Fruit fly (Drosophila melanogaster) whole organism, embryonic: ENCODE data around the gene Smu1.

Source experiments
- CG12071 ChIP-seq: fragments of 200-800 bp; sonication (Bioruptor generic); optimal IDR thresholded peaks from 3 replicates; lab custom pipeline; 2018; ENCODE audit warnings: missing biosample characterization, mild to moderate bottlenecking, missing genetic modification characterization
- CG12659 ChIP-seq: fragments of 200-800 bp; sonication (Bioruptor generic); optimal IDR thresholded peaks from 3 replicates; lab custom pipeline; 2017; ENCODE audit warnings: mild to moderate bottlenecking, missing biosample characterization, missing genetic modification reagents, missing genetic modification characterization
- CG13775 ChIP-seq: fragments of 200-800 bp; sonication (Bioruptor generic); optimal IDR thresholded peaks from 3 replicates; lab custom pipeline; 2017; ENCODE audit warnings: missing biosample characterization, mild to moderate bottlenecking, missing genetic modification characterization
- CG14014 ChIP-seq: fragments of 200-800 bp; sonication (Bioruptor generic); IDR thresholded peaks from 2 replicates; pipeline ENCODE4 v1.3.6; 2022; ENCODE audit warnings: missing biosample characterization, missing genetic modification characterization
- CG15073 ChIP-seq: fragments of 200-800 bp; sonication (Bioruptor generic); optimal IDR thresholded peaks from 2 replicates; lab custom pipeline; 2016; ENCODE audit warnings: missing biosample characterization, missing genetic modification characterization
- CG15601 ChIP-seq: fragments of 200-800 bp; sonication (Bioruptor generic); optimal IDR thresholded peaks from 3 replicates; lab custom pipeline; 2019; ENCODE audit warnings: missing biosample characterization, mild to moderate bottlenecking, missing genetic modification characterization, moderate library complexity
- CG15696 ChIP-seq: fragments of 200-800 bp; sonication (Bioruptor generic); optimal IDR thresholded peaks from 2 replicates; lab custom pipeline; 2019; ENCODE audit warnings: missing biosample characterization, mild to moderate bottlenecking, missing genetic modification characterization, moderate library complexity
- CG17385 ChIP-seq: fragments of 200-800 bp; sonication (Bioruptor generic); optimal IDR thresholded peaks from 3 replicates; lab custom pipeline; 2018; ENCODE audit warnings: missing biosample characterization, mild to moderate bottlenecking, missing genetic modification characterization
- CG17829 ChIP-seq: fragments of 200-800 bp; optimal IDR thresholded peaks from 2 replicates; lab custom pipeline; 2019; ENCODE audit warnings: missing biosample characterization, mild to moderate bottlenecking, missing genetic modification characterization, moderate library complexity
- CG1832 ChIP-seq: fragments of 200-800 bp; sonication (Bioruptor generic); optimal IDR thresholded peaks from 2 replicates; lab custom pipeline; 2017; ENCODE audit warnings: missing biosample characterization, mild to moderate bottlenecking, missing genetic modification characterization, inconsistent platforms
- CG2116 ChIP-seq: fragments of 200-800 bp; sonication (Bioruptor generic); optimal IDR thresholded peaks from 3 replicates; lab custom pipeline; 2018; ENCODE audit warnings: missing biosample characterization, mild to moderate bottlenecking, missing genetic modification characterization
- CG31441 ChIP-seq: fragments of 200-800 bp; sonication (Bioruptor generic); IDR thresholded peaks from 2 replicates; pipeline ENCODE4 v1.3.6; 2022; ENCODE audit warnings: missing biosample characterization, missing genetic modification characterization
- CG5953 ChIP-seq: fragments of 200-800 bp; sonication (Bioruptor generic); IDR thresholded peaks from 2 replicates; pipeline ENCODE4 v1.3.6; 2022; ENCODE audit warnings: missing biosample characterization, missing genetic modification characterization
- CG6654 ChIP-seq: fragments of 200-800 bp; sonication (Bioruptor generic); optimal IDR thresholded peaks from 2 replicates; lab custom pipeline; 2017; ENCODE audit warnings: missing biosample characterization, mild to moderate bottlenecking, missing genetic modification characterization
- CG6683 ChIP-seq: fragments of 200-800 bp; sonication (Bioruptor generic); optimal IDR thresholded peaks from 2 replicates; lab custom pipeline; 2017; ENCODE audit warnings: missing biosample characterization, mild to moderate bottlenecking, missing genetic modification characterization, missing genetic modification reagents
- CG7372 ChIP-seq: fragments of 200-800 bp; sonication (Bioruptor generic); IDR thresholded peaks from 2 replicates; pipeline ENCODE4 v1.3.6; 2022; ENCODE audit warnings: missing biosample characterization, missing genetic modification characterization
- HLHmδ ChIP-seq: fragments of 200-800 bp; sonication (Bioruptor generic); optimal IDR thresholded peaks from 2 replicates; lab custom pipeline; 2018; ENCODE audit warnings: missing biosample characterization, mild to moderate bottlenecking, missing genetic modification characterization, moderate library complexity
- Hr3 ChIP-seq: fragments of 200-800 bp; sonication (Bioruptor generic); optimal IDR thresholded peaks from 3 replicates; lab custom pipeline; 2016; ENCODE audit warnings: missing biosample characterization, missing genetic modification characterization
- Lpt ChIP-seq: fragments of >200 bp; optimal IDR thresholded peaks from 2 replicates; lab custom pipeline; 2018; ENCODE audit warnings: missing biosample characterization, missing genetic modification characterization
- Mad ChIP-seq: fragments of 200-800 bp; sonication (Bioruptor generic); optimal IDR thresholded peaks from 2 replicates; lab custom pipeline; 2016; ENCODE audit warnings: missing biosample characterization, missing genetic modification characterization
- Myb ChIP-seq: fragments of 200-800 bp; sonication (Bioruptor generic); optimal IDR thresholded peaks from 2 replicates; lab custom pipeline; 2016; ENCODE audit warnings: missing biosample characterization, missing genetic modification characterization
- Nf-YC ChIP-seq: fragments of 200-800 bp; optimal IDR thresholded peaks from 3 replicates; lab custom pipeline; 2019; ENCODE audit warnings: missing biosample characterization, mild to moderate bottlenecking, missing genetic modification characterization, moderate library complexity
- Oli ChIP-seq: fragments of 200-800 bp; sonication (Bioruptor generic); optimal IDR thresholded peaks from 2 replicates; lab custom pipeline; 2018; ENCODE audit warnings: missing biosample characterization, mild to moderate bottlenecking, missing genetic modification characterization, moderate library complexity
- TFAM ChIP-seq: fragments of 200-800 bp; sonication (Bioruptor generic); optimal IDR thresholded peaks from 2 replicates; lab custom pipeline; 2017; ENCODE audit warnings: missing biosample characterization, missing genetic modification characterization, inconsistent platforms
- Usf ChIP-seq: fragments of 200-800 bp; sonication (Bioruptor generic); optimal IDR thresholded peaks from 2 replicates; lab custom pipeline; 2017; ENCODE audit warnings: missing genotype, missing biosample characterization, missing genetic modification characterization
- al ChIP-seq: fragments of 200-800 bp; sonication (Bioruptor generic); IDR thresholded peaks from 2 replicates; pipeline ENCODE4 v1.3.6; 2022; ENCODE audit warnings: missing biosample characterization, missing genetic modification characterization
- aop ChIP-seq: fragments of 200-800 bp; sonication (Bioruptor generic); IDR thresholded peaks from 2 replicates; pipeline ENCODE4 v1.3.6; 2022; ENCODE audit warnings: missing biosample characterization, missing genetic modification characterization
- bbx ChIP-seq: fragments of 200-800 bp; sonication (Bioruptor generic); IDR thresholded peaks from 2 replicates; pipeline ENCODE4 v1.3.6; 2022; ENCODE audit warnings: missing biosample characterization, missing genetic modification characterization; ENCODE audit not compliant: partially characterized antibody
- cad ChIP-seq: fragments of >200 bp; optimal IDR thresholded peaks from 2 replicates; lab custom pipeline; 2017; ENCODE audit warnings: missing biosample characterization, missing genetic modification characterization
- cg ChIP-seq: fragments of 200-800 bp; sonication (Bioruptor generic); optimal IDR thresholded peaks from 3 replicates; lab custom pipeline; 2019; ENCODE audit warnings: missing biosample characterization, mild to moderate bottlenecking, missing genetic modification characterization, moderate library complexity
- chm ChIP-seq: fragments of 200-800 bp; sonication (Bioruptor generic); IDR thresholded peaks from 2 replicates; pipeline ENCODE4 v1.3.6; 2022; ENCODE audit warnings: missing biosample characterization, missing genetic modification characterization
- ci ChIP-seq: fragments of 200-800 bp; sonication (Bioruptor generic); IDR thresholded peaks from 3 replicates; pipeline ENCODE4 v1.3.6; 2022; ENCODE audit warnings: missing biosample characterization, missing genetic modification characterization
- crol ChIP-seq: fragments of 200-800 bp; sonication (Bioruptor generic); IDR thresholded peaks from 2 replicates; pipeline ENCODE4 v1.3.6; 2022; ENCODE audit warnings: missing biosample characterization, missing genetic modification characterization
- emc ChIP-seq: fragments of 200-800 bp; sonication (Bioruptor generic); optimal IDR thresholded peaks from 2 replicates; lab custom pipeline; 2016; ENCODE audit warnings: missing biosample characterization, missing genetic modification characterization
- ems ChIP-seq: fragments of 200-800 bp; sonication (Bioruptor generic); optimal IDR thresholded peaks from 3 replicates; lab custom pipeline; 2016; ENCODE audit warnings: missing biosample characterization, missing genetic modification characterization
- eve ChIP-seq, 2 experiments: fragments of >200 bp; optimal IDR thresholded peaks; 2 replicates each; lab custom pipeline; 2017; ENCODE audit warnings: missing biosample characterization in 2 of 2, missing genetic modification characterization in 2 of 2
- eyg ChIP-seq: fragments of 200-800 bp; sonication (Bioruptor generic); optimal IDR thresholded peaks from 3 replicates; lab custom pipeline; 2016; ENCODE audit warnings: missing biosample characterization, missing genetic modification characterization
- ftz-f1 ChIP-seq: fragments of 200-800 bp; sonication (Bioruptor generic); optimal IDR thresholded peaks from 2 replicates; lab custom pipeline; 2016; ENCODE audit warnings: missing biosample characterization, missing genetic modification characterization
- jigr1 ChIP-seq: fragments of 200-800 bp; sonication (Bioruptor generic); IDR thresholded peaks from 3 replicates; pipeline ENCODE4 v1.3.6; 2022; ENCODE audit warnings: missing biosample characterization, missing genetic modification characterization
- klu ChIP-seq: fragments of 200-800 bp; sonication (Bioruptor generic); IDR thresholded peaks from 2 replicates; pipeline ENCODE4 v1.3.6; 2022; ENCODE audit warnings: missing biosample characterization, missing genetic modification characterization
- odd ChIP-seq: fragments of 200-800 bp; sonication (Bioruptor generic); optimal IDR thresholded peaks from 2 replicates; lab custom pipeline; 2017; ENCODE audit warnings: missing biosample characterization, mild to moderate bottlenecking, missing genetic modification characterization
- pros ChIP-seq: fragments of 200-800 bp; sonication (Bioruptor generic); optimal IDR thresholded peaks from 3 replicates; lab custom pipeline; 2019; ENCODE audit warnings: missing biosample characterization, mild to moderate bottlenecking, missing genetic modification characterization, moderate library complexity
- shn ChIP-seq: fragments of 200-800 bp; sonication (Bioruptor generic); optimal IDR thresholded peaks from 3 replicates; lab custom pipeline; 2016; ENCODE audit warnings: missing biosample characterization, missing genetic modification characterization
- slou ChIP-seq: fragments of 200-800 bp; sonication (Bioruptor generic); optimal IDR thresholded peaks from 3 replicates; lab custom pipeline; 2016; ENCODE audit warnings: missing biosample characterization, missing genetic modification characterization
- slp2 ChIP-seq: fragments of 200-800 bp; sonication (Bioruptor generic); optimal IDR thresholded peaks from 2 replicates; lab custom pipeline; 2016; ENCODE audit warnings: missing biosample characterization, missing genetic modification characterization
- sob ChIP-seq: fragments of 200-800 bp; sonication (Bioruptor generic); IDR thresholded peaks from 2 replicates; pipeline ENCODE4 v1.3.6; 2022; ENCODE audit warnings: missing biosample characterization, missing genetic modification characterization
- ssp ChIP-seq: fragments of 200-800 bp; sonication (Bioruptor generic); IDR thresholded peaks from 2 replicates; pipeline ENCODE4 v1.3.6; 2022; ENCODE audit warnings: missing biosample characterization, missing genetic modification characterization
- toy ChIP-seq: fragments of 200-800 bp; sonication (Bioruptor generic); IDR thresholded peaks from 2 replicates; pipeline ENCODE4 v1.3.6; 2022; ENCODE audit warnings: missing biosample characterization, missing genetic modification characterization
- tup ChIP-seq: fragments of 200-800 bp; sonication (Bioruptor generic); optimal IDR thresholded peaks from 2 replicates; lab custom pipeline; 2016; ENCODE audit warnings: missing biosample characterization, mild to moderate bottlenecking, missing genetic modification characterization, moderate library complexity

The Smu1 gene

DNA sequence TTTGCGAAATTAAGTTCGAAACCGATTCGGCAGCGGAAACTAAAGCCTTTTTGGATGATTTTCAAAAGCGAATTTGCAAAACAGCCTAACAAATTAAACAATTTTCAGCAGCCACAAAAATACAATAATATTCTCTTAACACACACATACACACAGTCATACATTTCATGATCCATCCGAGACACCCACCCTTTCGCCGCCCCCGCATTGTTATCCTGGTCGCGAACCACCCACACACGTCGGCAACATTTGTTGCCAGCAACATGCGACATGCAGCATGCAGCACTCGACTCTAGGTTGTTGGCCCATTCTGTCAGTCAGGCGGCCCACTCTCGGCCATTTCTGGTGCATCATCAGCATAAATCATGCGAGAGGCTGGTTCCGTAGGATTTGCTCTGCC is 32.9 kb upstream of the Smu1 start (continued):
- TF ChIP-seq CG15696: no peak
- no peak for TF ChIP-seq toy
- no peak for TF ChIP-seq eyg (GFP tag; lab: Kevin White, UChicago)
- TF ChIP-seq CG2116 (GFP tag; lab: Kevin White, UChicago): no peak
- no peak for TF ChIP-seq Lpt (GFP tag; lab: Kevin White, UChicago)
- TF ChIP-seq pros: no peak
- TF ChIP-seq ci (GFP tag; lab: Robert Waterston, UW): 0 out of 3 replicates have a peak, but pooled peaks have one; percentile 22
- TF ChIP-seq odd (GFP tag; lab: Kevin White, UChicago): no peak
- peak; percentile 63 for TF ChIP-seq cg (GFP tag; lab: Kevin White, UChicago)
- TF ChIP-seq ems (GFP tag; lab: Kevin White, UChicago): no peak
- no peak for TF ChIP-seq slp2 (GFP tag; lab: Kevin White, UChicago)
- TF ChIP-seq CG5953 (GFP tag; lab: Robert Waterston, UW): no peak
- no peak for TF ChIP-seq tup
- no peak for TF ChIP-seq Oli (tag; lab: Kevin White, UChicago)
- peak; percentile 71 for TF ChIP-seq cad (GFP tag; lab: Kevin White, UChicago)
- TF ChIP-seq CG7372 (GFP tag; lab: Robert Waterston, UW): no peak
- TF ChIP-seq bbx (GFP tag; lab: Robert Waterston, UW): no peak
- peak; percentile 71 for TF ChIP-seq klu (GFP tag; lab: Robert Waterston, UW)
- no peak for TF ChIP-seq CG15073
- no peak for TF ChIP-seq CG1832
- no peak for TF ChIP-seq CG6683 (GFP tag; lab: Kevin White, UChicago)
- TF ChIP-seq Nf-YC (tag; lab: Kevin White, UChicago): no peak
- TF ChIP-seq CG15601 (tag; lab: Kevin White, UChicago): no peak
- TF ChIP-seq ssp (GFP tag; lab: Robert Waterston, UW): no peak
- no peak for TF ChIP-seq al (GFP tag; lab: Robert Waterston, UW)
- no peak for TF ChIP-seq slou (GFP tag; lab: Kevin White, UChicago)
- no peak for TF ChIP-seq TFAM (GFP tag; lab: Kevin White, UChicago)
- TF ChIP-seq CG14014 (GFP tag; lab: Robert Waterston, UW): no peak
- TF ChIP-seq CG31441 (GFP tag; lab: Robert Waterston, UW): no peak
- TF ChIP-seq chm: no peak
- no peak for TF ChIP-seq aop (GFP tag; lab: Robert Waterston, UW)
- TF ChIP-seq emc (GFP tag; lab: Kevin White, UChicago): no peak
- peak; percentile 19; the same call in 1 of the 2 replicates for TF ChIP-seq crol (GFP tag; lab: Robert Waterston, UW)
- TF ChIP-seq HLHmδ (GFP tag; lab: Kevin White, UChicago): peak; percentile 27
- TF ChIP-seq CG6654: peak; percentile 89
- no peak for TF ChIP-seq CG17385
- no peak for TF ChIP-seq jigr1 (GFP tag; lab: Robert Waterston, UW)
- no peak for TF ChIP-seq CG13775 (GFP tag; lab: Kevin White, UChicago)
- TF ChIP-seq CG17829: no peak
- TF ChIP-seq Mad (GFP tag; lab: Kevin White, UChicago): no peak
- TF ChIP-seq eve (GFP tag; optimal IDR thresholded peaks at IDR 0.05; lab: Kevin White, UChicago): no peak
- no peak for TF ChIP-seq ftz-f1 (GFP tag; lab: Kevin White, UChicago)
- TF ChIP-seq shn (GFP tag; lab: Kevin White, UChicago): no peak
- no peak for TF ChIP-seq Myb
- TF ChIP-seq Hr3 (GFP tag; lab: Kevin White, UChicago): no peak
- TF ChIP-seq Usf (GFP tag; lab: Kevin White, UChicago): no peak
- no peak for TF ChIP-seq CG12071 (GFP tag; lab: Kevin White, UChicago)
- no peak for TF ChIP-seq CG12659
- no peak for TF ChIP-seq sob
